Worm (Caenorhabditis elegans): ENCODE measurements around the gene clec-143.

- no peak for TF ChIP-seq W03F9.2 (tag; optimal IDR thresholded peaks at IDR 0.05)
- no peak for TF ChIP-seq him-1 (tag; optimal IDR thresholded peaks at IDR 0.05)
- TF ChIP-seq dao-5 (tag; optimal IDR thresholded peaks at IDR 0.05): no peak
Measured at ce11 chrII:10439976-10440375, 30.1 kb downstream of the clec-143 start, which contains the start of gene E04D5.4.

All from whole organism, L4/young adult.